Fruit fly (Drosophila melanogaster) Kc167 (cell line): ENCODE data around the gene CG42729.

Experiments
- Myc ChIP-seq: fragments of >200 bp; optimal IDR thresholded peaks from 2 replicates; lab custom pipeline; 2017; ENCODE audit warnings: missing external identifiers
- Sin3A ChIP-seq: fragments of >200 bp; optimal IDR thresholded peaks from 2 replicates; lab custom pipeline; 2018; ENCODE audit warnings: missing external identifiers
- h ChIP-seq: fragments of >200 bp; optimal IDR thresholded peaks from 3 replicates; lab custom pipeline; 2018; ENCODE audit warnings: missing external identifiers
- insv ChIP-seq: fragments of >200 bp; optimal IDR thresholded peaks from 3 replicates; lab custom pipeline; 2018; ENCODE audit warnings: missing external identifiers
- psq ChIP-seq: fragments of >200 bp; optimal IDR thresholded peaks from 2 replicates; lab custom pipeline; 2017; ENCODE audit warnings: missing external identifiers
- ttk ChIP-seq: sonication (Bioruptor generic); optimal IDR thresholded peaks from 2 replicates; lab custom pipeline; 2017; ENCODE audit warnings: missing external identifiers

The CG42729 gene

dm6 chr3L:15547187-15547790, 20.0 kb upstream of the CG42729 start:
- TF ChIP-seq Myc (lab: Kevin White, UChicago) (no peak), h (no peak), ttk (lab: Kevin White, UChicago) (no peak), Sin3A (lab: Kevin White, UChicago) (no peak), psq (lab: Kevin White, UChicago) (no peak), insv (lab: Kevin White, UChicago) (no peak)

- TF ChIP-seq Sin3A (lab: Kevin White, UChicago): no peak
These were observed 17.4 kb upstream of the CG42729 start for dm6 chr3L:15544455-15545415.

- TF ChIP-seq psq (lab: Kevin White, UChicago) (no peak), insv (lab: Kevin White, UChicago) (no peak), h (no peak), Myc (lab: Kevin White, UChicago) (no peak), ttk (lab: Kevin White, UChicago) (no peak), Sin3A (lab: Kevin White, UChicago) (no peak)
These were observed 16.2 kb upstream of the CG42729 start for dm6 chr3L:15543467-15543866.

dm6 chr3L:15543049-15543448, 15.7 kb upstream of the CG42729 start:
- TF ChIP-seq ttk (lab: Kevin White, UChicago) (no peak), Myc (lab: Kevin White, UChicago) (no peak), Sin3A (lab: Kevin White, UChicago) (no peak), insv (lab: Kevin White, UChicago) (no peak), psq (lab: Kevin White, UChicago) (no peak), h (no peak)

dm6 chr3L:15541281-15541680, 14.0 kb upstream of the CG42729 start:
- no peak for TF ChIP-seq insv (lab: Kevin White, UChicago)
- no peak for TF ChIP-seq Sin3A (lab: Kevin White, UChicago)
- TF ChIP-seq h: no peak
- TF ChIP-seq ttk (lab: Kevin White, UChicago): no peak
- no peak for TF ChIP-seq Myc (lab: Kevin White, UChicago)
- TF ChIP-seq psq (lab: Kevin White, UChicago): no peak

- no peak for TF ChIP-seq h
- TF ChIP-seq Myc (lab: Kevin White, UChicago): no peak
- no peak for TF ChIP-seq ttk (lab: Kevin White, UChicago)
- no peak for TF ChIP-seq psq (lab: Kevin White, UChicago)
- no peak for TF ChIP-seq insv (lab: Kevin White, UChicago)
- TF ChIP-seq Sin3A (lab: Kevin White, UChicago): no peak
These were observed 13.4 kb upstream of the CG42729 start for dm6 chr3L:15540682-15541081.

dm6 chr3L:15539903-15540409, 12.6 kb upstream of the CG42729 start:
- TF ChIP-seq h: no peak
- TF ChIP-seq insv (lab: Kevin White, UChicago): no peak
- no peak for TF ChIP-seq Myc (lab: Kevin White, UChicago)
- TF ChIP-seq ttk (lab: Kevin White, UChicago): no peak
- TF ChIP-seq Sin3A (lab: Kevin White, UChicago): no peak
- no peak for TF ChIP-seq psq (lab: Kevin White, UChicago)

- TF ChIP-seq h: no peak
- no peak for TF ChIP-seq Myc (lab: Kevin White, UChicago)
- no peak for TF ChIP-seq ttk (lab: Kevin White, UChicago)
- TF ChIP-seq insv (lab: Kevin White, UChicago): no peak
- no peak for TF ChIP-seq Sin3A (lab: Kevin White, UChicago)
- TF ChIP-seq psq (lab: Kevin White, UChicago): no peak
These were observed 11.5 kb upstream of the CG42729 start for dm6 chr3L:15538582-15539490.

- TF ChIP-seq psq (lab: Kevin White, UChicago): no peak
- no peak for TF ChIP-seq ttk (lab: Kevin White, UChicago)
- no peak for TF ChIP-seq Myc (lab: Kevin White, UChicago)
- no peak for TF ChIP-seq h
- no peak for TF ChIP-seq Sin3A (lab: Kevin White, UChicago)
- no peak for TF ChIP-seq insv (lab: Kevin White, UChicago)
These were observed 10.7 kb upstream of the CG42729 start for dm6 chr3L:15537916-15538581.

- TF ChIP-seq Myc (lab: Kevin White, UChicago) (no peak), insv (lab: Kevin White, UChicago) (no peak), psq (lab: Kevin White, UChicago) (no peak), Sin3A (lab: Kevin White, UChicago) (no peak), h (no peak), ttk (lab: Kevin White, UChicago) (no peak)
These were observed 9.2 kb upstream of the CG42729 start for dm6 chr3L:15536550-15536949.
